Worm (Caenorhabditis elegans): ENCODE results near the gene F13E9.19.

The F13E9.19 gene

ce11 chrIV:10935853-10936491 is 36.8 kb downstream of the F13E9.19 start, which contains the start of gene lgg-2:
Gene lgg-2, minus strand, starts transcription at chrIV:10935903.
- TF ChIP-seq sem-4 (tag; optimal IDR thresholded peaks at IDR 0.05) (peak; percentile 94), sma-3 (GFP tag; optimal IDR thresholded peaks at IDR 0.05) (peak; percentile 98), ceh-16 (tag; optimal IDR thresholded peaks at IDR 0.05) (peak; percentile 57), unc-39 (tag; optimal IDR thresholded peaks at IDR 0.05) (no peak), C34F6.9 (tag; optimal IDR thresholded peaks at IDR 0.05) (peak; percentile 99), zag-1 (tag; optimal IDR thresholded peaks at IDR 0.05) (peak; percentile 78), lin-11 (tag; optimal IDR thresholded peaks at IDR 0.05) (peak; percentile 82), elt-3 (tag; optimal IDR thresholded peaks at IDR 0.05) (no peak), nhr-77 (tag; optimal IDR thresholded peaks at IDR 0.05) (no peak), sma-9 (GFP tag; optimal IDR thresholded peaks at IDR 0.05) (peak; percentile 99), sma-9 (tag; optimal IDR thresholded peaks at IDR 0.05) (no peak), nhr-6 (tag; optimal IDR thresholded peaks at IDR 0.05) (peak; percentile 98), peb-1 (tag; optimal IDR thresholded peaks at IDR 0.05) (no peak), alr-1 (tag; optimal IDR thresholded peaks at IDR 0.05) (peak; percentile 56), nhr-129 (tag; optimal IDR thresholded peaks at IDR 0.05) (peak; percentile 98), nhr-25 (tag; optimal IDR thresholded peaks at IDR 0.05) (peak; percentile 98), crh-2 (tag; optimal IDR thresholded peaks at IDR 0.05) (peak; percentile 98), F13H6.1 (tag; optimal IDR thresholded peaks at IDR 0.05) (peak; percentile 98), blmp-1 (tag; optimal IDR thresholded peaks at IDR 0.05; ENCODE audit: insufficient read depth) (peak; percentile 99), gmeb-1 (tag; optimal IDR thresholded peaks at IDR 0.05) (peak; percentile 88), lin-13 (GFP tag; optimal IDR thresholded peaks at IDR 0.05) (peak; percentile 87), ama-1 (optimal IDR thresholded peaks at IDR 0.05) (no peak), aly-2 (tag; optimal IDR thresholded peaks at IDR 0.05) (no peak), snpc-4 (tag; optimal IDR thresholded peaks at IDR 0.05) (peak; percentile 89), ztf-4 (tag; optimal IDR thresholded peaks at IDR 0.05) (peak; percentile 97), unc-62 (GFP tag; optimal IDR thresholded peaks at IDR 0.05) (peak; percentile 93), skn-1 (tag; optimal IDR thresholded peaks at IDR 0.05) (peak; percentile 52), ztf-11 (tag; optimal IDR thresholded peaks at IDR 0.05) (peak; percentile 4), nhr-12 (tag; optimal IDR thresholded peaks at IDR 0.05) (peak; percentile 38), egl-27 (tag; optimal IDR thresholded peaks at IDR 0.05) (peak; percentile 97), nhr-10 (tag; optimal IDR thresholded peaks at IDR 0.05) (peak; percentile 70), ceh-82 (tag; optimal IDR thresholded peaks at IDR 0.05) (peak; percentile 21), nhr-23 (tag; optimal IDR thresholded peaks at IDR 0.05) (no peak), lsy-2 (tag; optimal IDR thresholded peaks at IDR 0.05) (peak; percentile 75 to 95), unc-55 (GFP tag; optimal IDR thresholded peaks at IDR 0.05) (peak; percentile 80), dmd-4 (tag; optimal IDR thresholded peaks at IDR 0.05) (no peak), lin-39 (tag; optimal IDR thresholded peaks at IDR 0.05) (peak; percentile 53), mbf-1 (tag; optimal IDR thresholded peaks at IDR 0.05) (no peak), Y55F3AM.14 (GFP tag; optimal IDR thresholded peaks at IDR 0.05) (peak; percentile 94), fos-1 (tag; optimal IDR thresholded peaks at IDR 0.05) (peak; percentile 97), mdl-1 (tag; optimal IDR thresholded peaks at IDR 0.05) (peak; percentile 79 to 97), ZK546.5 (tag; optimal IDR thresholded peaks at IDR 0.05) (no peak), mab-5 (tag; optimal IDR thresholded peaks at IDR 0.05) (peak; percentile 92), nhr-21 (tag; optimal IDR thresholded peaks at IDR 0.05) (peak; percentile 98)

DNA sequence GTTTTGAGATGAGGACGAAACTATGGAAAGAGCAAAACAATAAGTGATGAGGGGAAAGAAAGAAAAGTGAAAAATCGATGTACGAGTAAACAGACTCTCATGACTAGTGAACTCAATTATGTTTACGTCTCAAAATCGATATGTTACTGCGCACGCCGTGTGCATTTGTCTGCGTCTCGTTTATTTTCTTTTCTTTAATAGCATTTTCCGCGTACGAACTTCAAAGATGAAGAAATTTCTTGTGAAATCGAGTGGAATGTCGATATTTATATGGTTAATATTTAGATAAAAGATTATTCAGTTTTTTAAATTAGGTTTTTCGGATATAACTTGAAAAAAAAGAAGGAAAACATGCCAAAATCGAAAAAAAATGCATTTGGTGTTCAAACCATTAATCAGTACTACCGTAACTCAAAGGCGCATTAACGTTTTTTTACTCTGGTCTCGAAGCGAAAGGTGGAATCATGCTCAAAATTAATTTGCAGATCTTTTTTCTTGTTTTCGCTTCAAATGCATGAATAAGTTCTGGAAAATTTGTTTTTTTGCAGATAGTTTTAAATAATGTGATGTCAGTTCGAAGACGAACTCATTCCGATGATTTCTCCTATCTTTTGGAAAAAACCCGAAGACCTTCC is 37.8 kb downstream of the F13E9.19 start, which contains the start of gene fic-1:
Gene fic-1, plus strand, starts transcription at position 549 of the 635 bp plus-strand sequence.
- TF ChIP-seq sem-4 (tag; optimal IDR thresholded peaks at IDR 0.05) (peak; percentile 33), ceh-82 (tag; optimal IDR thresholded peaks at IDR 0.05) (no peak), F13H6.1 (tag; optimal IDR thresholded peaks at IDR 0.05) (peak; percentile 44), Y55F3AM.14 (GFP tag; optimal IDR thresholded peaks at IDR 0.05) (no peak), sma-9 (GFP tag; optimal IDR thresholded peaks at IDR 0.05) (peak; percentile 84), sma-9 (tag; optimal IDR thresholded peaks at IDR 0.05) (no peak), unc-55 (GFP tag; optimal IDR thresholded peaks at IDR 0.05) (peak; percentile 94), unc-39 (tag; optimal IDR thresholded peaks at IDR 0.05) (no peak), nhr-10 (tag; optimal IDR thresholded peaks at IDR 0.05) (no peak), mbf-1 (tag; optimal IDR thresholded peaks at IDR 0.05) (no peak), lin-13 (GFP tag; optimal IDR thresholded peaks at IDR 0.05) (peak; percentile 74), elt-1 (tag; optimal IDR thresholded peaks at IDR 0.05) (no peak), ceh-16 (tag; optimal IDR thresholded peaks at IDR 0.05) (no peak), skn-1 (tag; optimal IDR thresholded peaks at IDR 0.05) (peak; percentile 38), crh-2 (tag; optimal IDR thresholded peaks at IDR 0.05) (peak; percentile 90), dmd-4 (tag; optimal IDR thresholded peaks at IDR 0.05) (no peak), fos-1 (tag; optimal IDR thresholded peaks at IDR 0.05) (peak; percentile 19), ZK546.5 (tag; optimal IDR thresholded peaks at IDR 0.05) (no peak), nhr-11 (tag; optimal IDR thresholded peaks at IDR 0.05) (no peak), ztf-1 (GFP tag; conservative IDR thresholded peaks at IDR 0.05) (no peak), lsy-2 (tag; optimal IDR thresholded peaks at IDR 0.05) (peak; percentile 37 to 83), ama-1 (optimal IDR thresholded peaks at IDR 0.05) (peak; percentile 24), nhr-6 (tag; optimal IDR thresholded peaks at IDR 0.05) (peak; percentile 56), unc-62 (GFP tag; optimal IDR thresholded peaks at IDR 0.05) (no peak), mdl-1 (tag; optimal IDR thresholded peaks at IDR 0.05) (peak; percentile 77 to 84), ztf-11 (tag; optimal IDR thresholded peaks at IDR 0.05) (no peak), lin-11 (tag; optimal IDR thresholded peaks at IDR 0.05) (no peak), egl-27 (tag; optimal IDR thresholded peaks at IDR 0.05) (no peak), peb-1 (tag; optimal IDR thresholded peaks at IDR 0.05) (no peak), sma-3 (GFP tag; optimal IDR thresholded peaks at IDR 0.05) (peak; percentile 22), alr-1 (tag; optimal IDR thresholded peaks at IDR 0.05) (no peak), snpc-4 (tag; optimal IDR thresholded peaks at IDR 0.05) (peak; percentile 36), zag-1 (tag; optimal IDR thresholded peaks at IDR 0.05) (peak; percentile 64)
